Worm (Caenorhabditis elegans): ENCODE measurements around the gene Y49A3A.4.

DNA sequence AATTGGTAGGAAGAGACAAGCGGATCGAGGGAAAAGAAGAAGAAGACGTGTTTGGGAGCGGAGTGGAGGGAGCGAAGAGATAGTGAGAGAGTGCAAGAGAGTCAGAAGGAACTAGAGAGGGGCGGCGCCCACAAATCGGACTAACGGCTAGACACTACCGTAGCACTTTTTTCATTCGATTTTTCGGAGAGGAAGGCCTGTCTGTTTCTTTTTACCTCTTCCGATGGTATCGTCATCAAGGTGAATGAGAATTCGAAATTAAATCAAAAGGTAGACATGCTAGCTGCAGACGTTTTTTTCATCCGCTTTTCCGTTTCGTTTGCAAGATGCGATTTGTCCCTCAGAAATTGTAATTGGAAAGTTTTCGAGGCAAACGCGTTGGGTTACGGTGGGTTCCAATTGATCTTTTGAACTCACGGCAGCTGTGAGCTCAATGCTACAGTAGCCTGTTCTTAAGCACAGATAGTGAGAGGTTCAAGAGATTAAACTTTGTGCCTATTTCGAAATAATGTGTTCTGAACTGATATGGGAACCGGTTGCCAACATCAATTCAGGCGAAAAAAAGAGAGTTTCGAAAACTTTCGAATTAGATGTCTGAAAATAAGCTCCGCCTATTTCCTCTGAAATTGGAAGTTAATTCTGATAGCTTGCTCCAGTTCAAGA is 6.0 kb upstream of the Y49A3A.4 start:
- TF ChIP-seq tbx-11 (GFP tag; IDR thresholded peaks at IDR 0.05) = no peak
- no peak for TF ChIP-seq aly-1 (tag; optimal IDR thresholded peaks at IDR 0.05)
- no peak for TF ChIP-seq scrt-1 (GFP tag; IDR thresholded peaks at IDR 0.05)
- TF ChIP-seq flt-1 (GFP tag; IDR thresholded peaks at IDR 0.05) = no peak
- no peak for TF ChIP-seq tra-4 (tag; optimal IDR thresholded peaks at IDR 0.05)
- TF ChIP-seq ama-1 (optimal IDR thresholded peaks at IDR 0.05) = no peak
- no peak for TF ChIP-seq hnd-1 (tag; optimal IDR thresholded peaks at IDR 0.05)
- no peak for TF ChIP-seq ceh-36 (tag; optimal IDR thresholded peaks at IDR 0.05)
- TF ChIP-seq ets-7 (tag; optimal IDR thresholded peaks at IDR 0.05) = no peak
- no peak for TF ChIP-seq B0310.2 (tag; optimal IDR thresholded peaks at IDR 0.05)
- TF ChIP-seq pes-1 (GFP tag; IDR thresholded peaks at IDR 0.05) = no peak
- TF ChIP-seq ceh-13 (GFP tag; optimal IDR thresholded peaks at IDR 0.05) = no peak
- no peak for TF ChIP-seq hmbx-1 (tag; optimal IDR thresholded peaks at IDR 0.05)
- no peak for TF ChIP-seq sea-1 (GFP tag; conservative IDR thresholded peaks at IDR 0.05)

Data from whole organism, early embryonic.